Fruit fly (Drosophila melanogaster): ENCODE measurements around the gene CG7208.
A peak's percentile ranks its signal among the peaks of the same experiment; 100 is the strongest.

CG7208 gene

dm6 chr3R:18171983-18172967 is 13.2 kb downstream of the CG7208 start (continued):
- peak; percentile 84 for TF ChIP-seq Ada2b (GFP tag; IDR thresholded peaks at IDR 0.05)
- TF ChIP-seq CG9876 (GFP tag; optimal IDR thresholded peaks at IDR 0.05), result peak; percentile 86
- TF ChIP-seq Hr39 (optimal IDR thresholded peaks at IDR 0.05), result no peak
- TF ChIP-seq CG14965 (GFP tag; optimal IDR thresholded peaks at IDR 0.05; ENCODE audit: borderline replicate concordance), result peak; percentile 70
- TF ChIP-seq CG9817 (tag; optimal IDR thresholded peaks at IDR 0.05), result peak; percentile 89
- no peak for TF ChIP-seq BEAF-32 (GFP tag; optimal IDR thresholded peaks at IDR 0.05)
- TF ChIP-seq tx (GFP tag; optimal IDR thresholded peaks at IDR 0.05), result peak; percentile 83
- TF ChIP-seq Rx (GFP tag; IDR thresholded peaks at IDR 0.05), result peak; percentile 66
- peak; percentile 94 for TF ChIP-seq sd (tag; optimal IDR thresholded peaks at IDR 0.05)
- TF ChIP-seq CG7271 (tag; optimal IDR thresholded peaks at IDR 0.05), result peak; percentile 43
- peak; percentile 82 for TF ChIP-seq Spps (tag; optimal IDR thresholded peaks at IDR 0.05)
- TF ChIP-seq CG43689 (GFP tag; IDR thresholded peaks at IDR 0.05), result peak; percentile 45; the same call in 1 of the 2 replicates
- TF ChIP-seq Chrac-16 (GFP tag; optimal IDR thresholded peaks at IDR 0.05), result peak; percentile 92
- TF ChIP-seq disco-r (GFP tag; optimal IDR thresholded peaks at IDR 0.05), result peak; percentile 82
- TF ChIP-seq toy (GFP tag; IDR thresholded peaks at IDR 0.05), result 0 out of 2 replicates have a peak, but pooled peaks have one; percentile 32
- peak; percentile 90 for TF ChIP-seq maf-S (GFP tag; optimal IDR thresholded peaks at IDR 0.05)
- peak; percentile 58 for TF ChIP-seq sima (GFP tag; optimal IDR thresholded peaks at IDR 0.05)
- TF ChIP-seq CG4360 (GFP tag; IDR thresholded peaks at IDR 0.05), result peak; percentile 16
- TF ChIP-seq CG2199 (GFP tag; IDR thresholded peaks at IDR 0.05), result peak; percentile 65; the same call in 1 of the 3 replicates
- TF ChIP-seq Dll (GFP tag; IDR thresholded peaks at IDR 0.05; ENCODE audit: partially characterized antibody), result no peak; the same call in 2 of the 4 replicates
- TF ChIP-seq CG32532 (GFP tag; IDR thresholded peaks at IDR 0.05), result peak; percentile 90
- peak; percentile 81 for TF ChIP-seq her (GFP tag; optimal IDR thresholded peaks at IDR 0.05)
- TF ChIP-seq dm (GFP tag; optimal IDR thresholded peaks at IDR 0.05), result peak; percentile 69
- peak; percentile 94 for TF ChIP-seq CG3281 (GFP tag; optimal IDR thresholded peaks at IDR 0.05)
- peak; percentile 84 to 95 for TF ChIP-seq Hr51 (GFP tag; optimal IDR thresholded peaks at IDR 0.05)
- peak; percentile 92 for TF ChIP-seq CG17829 (tag; optimal IDR thresholded peaks at IDR 0.05)
- peak; percentile 92 for TF ChIP-seq CG9437 (GFP tag; optimal IDR thresholded peaks at IDR 0.05)
- no peak for TF ChIP-seq D (optimal IDR thresholded peaks at IDR 0.05)
- peak; percentile 94 for TF ChIP-seq D (GFP tag; optimal IDR thresholded peaks at IDR 0.05)
- TF ChIP-seq oc (tag; optimal IDR thresholded peaks at IDR 0.05), result peak; percentile 96
- TF ChIP-seq caup (GFP tag; optimal IDR thresholded peaks at IDR 0.05; ENCODE audit: severe bottlenecking), result peak; percentile 93
- TF ChIP-seq CG14441 (GFP tag; IDR thresholded peaks at IDR 0.05), result peak; percentile 87
- TF ChIP-seq CG8290 (GFP tag; optimal IDR thresholded peaks at IDR 0.05), result peak; percentile 71
- TF ChIP-seq CG8290 (tag; optimal IDR thresholded peaks at IDR 0.05), result peak in 1 of 2 experiments; percentile 67
- peak; percentile 86 for TF ChIP-seq CG11093 (GFP tag; IDR thresholded peaks at IDR 0.05)
- peak; percentile 96 for TF ChIP-seq Sox100B (GFP tag; optimal IDR thresholded peaks at IDR 0.05)
- peak; percentile 79 for TF ChIP-seq HmgD (GFP tag; optimal IDR thresholded peaks at IDR 0.05)
- peak; percentile 94 for TF ChIP-seq tio (GFP tag; optimal IDR thresholded peaks at IDR 0.05)
- peak; percentile 91 for TF ChIP-seq CG11695 (GFP tag; IDR thresholded peaks at IDR 0.05)
- TF ChIP-seq Fer1 (GFP tag; optimal IDR thresholded peaks at IDR 0.05), result peak; percentile 95
- peak; percentile 93 for TF ChIP-seq CG14710 (tag; optimal IDR thresholded peaks at IDR 0.05)
- peak; percentile 89 for TF ChIP-seq CG6813 (GFP tag; optimal IDR thresholded peaks at IDR 0.05)
- TF ChIP-seq CG15514 (GFP tag; optimal IDR thresholded peaks at IDR 0.05), result peak; percentile 81
- peak; percentile 87 for TF ChIP-seq al (GFP tag; IDR thresholded peaks at IDR 0.05)
- TF ChIP-seq dmrt99B (tag; optimal IDR thresholded peaks at IDR 0.05), result peak; percentile 95
- peak; percentile 81 for TF ChIP-seq sqz (GFP tag; optimal IDR thresholded peaks at IDR 0.05)
- TF ChIP-seq gfzf (GFP tag; optimal IDR thresholded peaks at IDR 0.05), result no peak
- peak; percentile 91 for TF ChIP-seq Side (GFP tag; optimal IDR thresholded peaks at IDR 0.05)
